Worm (Caenorhabditis elegans) whole organism, L1 larva: Measurements from ENCODE around the gene F43H9.4.

Experiments
- C16A3.4 ChIP-seq: fragments of 150-350 bp; optimal IDR thresholded peaks from 2 replicates; lab custom pipeline; 2014; ENCODE audit warnings: missing biosample characterization, missing genetic modification characterization
- C34B4.2 ChIP-seq: sonication (generic microtip); optimal IDR thresholded peaks from 2 replicates; lab custom pipeline; 2017; ENCODE audit warnings: mild to moderate bottlenecking, missing genetic modification characterization, missing compliant biosample characterization
- F16B12.6 ChIP-seq: fragments of 150-350 bp; optimal IDR thresholded peaks from 2 replicates; lab custom pipeline; 2014; ENCODE audit warnings: missing biosample characterization, missing genetic modification characterization
- aha-1 ChIP-seq: fragments of 150-350 bp; optimal IDR thresholded peaks from 2 replicates; lab custom pipeline; 2014; ENCODE audit warnings: missing biosample characterization, missing genetic modification characterization
- alr-1 ChIP-seq: fragments of 200-800 bp; sonication (Bioruptor generic); optimal IDR thresholded peaks from 2 replicates; lab custom pipeline; 2018; ENCODE audit warnings: borderline replicate concordance, mild to moderate bottlenecking, missing genetic modification characterization, missing compliant biosample characterization
- aly-2 ChIP-seq: fragments of 150-350 bp; optimal IDR thresholded peaks from 2 replicates; lab custom pipeline; 2014; ENCODE audit warnings: missing biosample characterization, missing genetic modification characterization
- ama-1 ChIP-seq: fragments of 150-350 bp; optimal IDR thresholded peaks from 2 replicates; lab custom pipeline; 2014
- ceh-63 ChIP-seq: fragments of 200-800 bp; sonication (Bioruptor generic); optimal IDR thresholded peaks from 2 replicates; lab custom pipeline; 2018; ENCODE audit warnings: mild to moderate bottlenecking, missing genetic modification characterization, missing compliant biosample characterization
- ceh-82 ChIP-seq, 3 experiments: fragments of 150-350 bp in 1 of 3; sonication (generic microtip) in 2 of 3; optimal IDR thresholded peaks; 2 replicates each; lab custom pipeline; 2014 to 2017; ENCODE audit warnings: missing biosample characterization in 3 of 3, missing genetic modification characterization in 3 of 3
- ces-1 ChIP-seq: fragments of 150-350 bp; optimal IDR thresholded peaks from 2 replicates; lab custom pipeline; 2014; ENCODE audit warnings: missing biosample characterization, missing genetic modification reagents, missing genetic modification characterization
- dpl-1 ChIP-seq, 3 experiments: fragments of 150-350 bp in 2 of 3; sonication (generic microtip) in 1 of 3; optimal IDR thresholded peaks; 2 replicates each; lab custom pipeline; 2014 to 2017; ENCODE audit warnings: missing biosample characterization in 3 of 3, missing genetic modification characterization in 3 of 3, missing genetic modification reagents in 3 of 3
- dsc-1 ChIP-seq: sonication (generic microtip); optimal IDR thresholded peaks from 2 replicates; lab custom pipeline; 2016; ENCODE audit warnings: mild to moderate bottlenecking, missing genetic modification characterization, missing compliant biosample characterization
- efl-1 ChIP-seq, 4 experiments: fragments of 150-350 bp; optimal IDR thresholded peaks in 3 of 4; peaks in 1 of 4; 1 replicate in 1 of 4; 2 replicates in 3 of 4; lab custom pipeline; 2014; ENCODE audit warnings: missing biosample characterization in 2 of 4, missing genetic modification characterization in 2 of 4, missing genetic modification reagents in 2 of 4
- efl-3 ChIP-seq: fragments of 200-800 bp; sonication (Bioruptor generic); optimal IDR thresholded peaks from 2 replicates; lab custom pipeline; 2018; ENCODE audit warnings: mild to moderate bottlenecking, missing genetic modification characterization, missing compliant biosample characterization
- egl-27 ChIP-seq, 2 experiments: fragments of 150-350 bp in 1 of 2; sonication (generic microtip); optimal IDR thresholded peaks; 3 replicates each; lab custom pipeline; 2017 to 2018; ENCODE audit warnings: missing biosample characterization in 2 of 2, missing genetic modification characterization in 2 of 2, missing genetic modification reagents in 2 of 2
- elt-3 ChIP-seq, 6 experiments: fragments of 150-350 bp in 1 of 6; sonication (generic microtip); optimal IDR thresholded peaks; 2 replicates each; lab custom pipeline; 2017 to 2018; ENCODE audit warnings: missing biosample characterization in 6 of 6, missing genetic modification characterization in 6 of 6, inconsistent platforms in 1 of 6
- fkh-10 ChIP-seq: sonication (generic microtip); optimal IDR thresholded peaks from 2 replicates; lab custom pipeline; 2017; ENCODE audit warnings: missing biosample characterization, missing genetic modification reagents, missing genetic modification characterization
- fkh-8 ChIP-seq: sonication (generic microtip); optimal IDR thresholded peaks from 2 replicates; lab custom pipeline; 2016; ENCODE audit warnings: mild to moderate bottlenecking, missing genetic modification characterization, missing compliant biosample characterization
- hlh-17 ChIP-seq: fragments of 200-800 bp; sonication (Bioruptor generic); optimal IDR thresholded peaks from 2 replicates; lab custom pipeline; 2018; ENCODE audit warnings: missing genetic modification characterization, mild to moderate bottlenecking, missing compliant biosample characterization, moderate library complexity, borderline replicate concordance
- hlh-4 ChIP-seq: sonication (generic microtip); optimal IDR thresholded peaks from 2 replicates; lab custom pipeline; 2016; ENCODE audit warnings: mild to moderate bottlenecking, missing genetic modification characterization, missing compliant biosample characterization
- hpl-2 ChIP-seq: fragments of 150-350 bp; optimal IDR thresholded peaks from 2 replicates; lab custom pipeline; 2014; ENCODE audit warnings: missing biosample characterization, missing genetic modification reagents, missing genetic modification characterization
- isw-1 ChIP-seq: fragments of 200-800 bp; sonication (Bioruptor generic); IDR thresholded peaks from 2 replicates; pipeline ENCODE4 v1.3.6; 2022; ENCODE audit warnings: missing genetic modification characterization, missing compliant biosample characterization
- lin-13 ChIP-seq: fragments of 150-350 bp; optimal IDR thresholded peaks from 2 replicates; lab custom pipeline; 2014; ENCODE audit warnings: missing biosample characterization, missing genetic modification reagents, missing genetic modification characterization
- lin-15B ChIP-seq: fragments of 150-350 bp; sonication (generic microtip); optimal IDR thresholded peaks from 3 replicates; lab custom pipeline; 2014; ENCODE audit warnings: missing biosample characterization, missing genetic modification characterization
- lin-35 ChIP-seq, 2 experiments: fragments of 150-350 bp; optimal IDR thresholded peaks; 2 replicates each; lab custom pipeline; 2014; ENCODE audit warnings: missing biosample characterization in 2 of 2, missing genetic modification characterization in 2 of 2, missing genetic modification reagents in 2 of 2
- lin-39 ChIP-seq: fragments of 150-350 bp; optimal IDR thresholded peaks from 2 replicates; lab custom pipeline; 2014; ENCODE audit warnings: missing biosample characterization, missing genetic modification reagents, missing genetic modification characterization
- lir-3 ChIP-seq: sonication (generic microtip); optimal IDR thresholded peaks from 2 replicates; lab custom pipeline; 2016; ENCODE audit warnings: mild to moderate bottlenecking, missing genetic modification characterization, moderate library complexity, missing compliant biosample characterization; ENCODE audit not compliant: poor library complexity
- lsy-2 ChIP-seq, 2 experiments: fragments of 150-350 bp; optimal IDR thresholded peaks; 2 replicates each; lab custom pipeline; 2014; ENCODE audit warnings: missing biosample characterization in 2 of 2, missing genetic modification characterization in 2 of 2
- mdl-1 ChIP-seq, 2 experiments: fragments of 150-350 bp; optimal IDR thresholded peaks; 2 replicates each; lab custom pipeline; 2014 to 2017; ENCODE audit warnings: missing biosample characterization in 2 of 2, missing genetic modification characterization in 2 of 2, inconsistent platforms in 1 of 2
- mep-1 ChIP-seq: fragments of 150-350 bp; optimal IDR thresholded peaks from 2 replicates; lab custom pipeline; 2014; ENCODE audit warnings: missing biosample characterization, missing genetic modification characterization
- nhr-12 ChIP-seq: sonication (generic microtip); optimal IDR thresholded peaks from 2 replicates; lab custom pipeline; 2017; ENCODE audit warnings: missing biosample characterization, missing genetic modification characterization
- nhr-20 ChIP-seq: sonication (generic microtip); optimal IDR thresholded peaks from 2 replicates; lab custom pipeline; 2016; ENCODE audit warnings: mild to moderate bottlenecking, missing genetic modification characterization, missing compliant biosample characterization
- nhr-237 ChIP-seq: fragments of 150-350 bp; optimal IDR thresholded peaks from 2 replicates; lab custom pipeline; 2014; ENCODE audit warnings: missing biosample characterization, missing genetic modification characterization
- nhr-28 ChIP-seq: fragments of 150-350 bp; optimal IDR thresholded peaks from 2 replicates; lab custom pipeline; 2014; ENCODE audit warnings: missing biosample characterization, missing genetic modification characterization
- nhr-47 ChIP-seq: sonication (generic microtip); optimal IDR thresholded peaks from 2 replicates; lab custom pipeline; 2016; ENCODE audit warnings: mild to moderate bottlenecking, missing genetic modification characterization, moderate library complexity, missing compliant biosample characterization
- nhr-77 ChIP-seq: fragments of 150-350 bp; optimal IDR thresholded peaks from 2 replicates; lab custom pipeline; 2014; ENCODE audit warnings: missing biosample characterization, missing genetic modification characterization
- nhr-84 ChIP-seq: sonication (generic microtip); optimal IDR thresholded peaks from 2 replicates; lab custom pipeline; 2017; ENCODE audit warnings: missing biosample characterization, missing genetic modification characterization
- nhr-90 ChIP-seq: sonication (generic microtip); optimal IDR thresholded peaks from 2 replicates; lab custom pipeline; 2016; ENCODE audit warnings: mild to moderate bottlenecking, missing genetic modification characterization, missing compliant biosample characterization; ENCODE audit not compliant: poor library complexity
- pqm-1 ChIP-seq: sonication (generic microtip); optimal IDR thresholded peaks from 3 replicates; lab custom pipeline; 2017; ENCODE audit warnings: missing biosample characterization, missing genetic modification characterization
- snpc-4 ChIP-seq: fragments of 150-350 bp; optimal IDR thresholded peaks from 2 replicates; lab custom pipeline; 2014; ENCODE audit warnings: missing biosample characterization, missing genetic modification characterization
- snu-23 ChIP-seq: sonication (generic microtip); optimal IDR thresholded peaks from 2 replicates; lab custom pipeline; 2016; ENCODE audit warnings: missing genetic modification characterization, missing compliant biosample characterization
- sox-4 ChIP-seq: sonication (generic microtip); optimal IDR thresholded peaks from 2 replicates; lab custom pipeline; 2016; ENCODE audit warnings: missing genetic modification characterization, missing compliant biosample characterization
- tbx-2 ChIP-seq: sonication (generic microtip); optimal IDR thresholded peaks from 2 replicates; lab custom pipeline; 2016; ENCODE audit warnings: missing genetic modification characterization, missing compliant biosample characterization
- unc-130 ChIP-seq: fragments of 150-350 bp; optimal IDR thresholded peaks from 2 replicates; lab custom pipeline; 2017; ENCODE audit warnings: missing biosample characterization, missing genetic modification characterization, inconsistent platforms
- unc-30 ChIP-seq: sonication (generic microtip); optimal IDR thresholded peaks from 2 replicates; lab custom pipeline; 2017; ENCODE audit warnings: missing biosample characterization, missing genetic modification characterization
- unc-86 ChIP-seq: sonication (generic microtip); optimal IDR thresholded peaks from 2 replicates; lab custom pipeline; 2016; ENCODE audit warnings: missing genetic modification characterization, missing compliant biosample characterization
- unc-98 ChIP-seq: fragments of 200-800 bp; sonication (Bioruptor generic); IDR thresholded peaks from 2 replicates; pipeline ENCODE4 v1.3.6; 2022; ENCODE audit warnings: missing genetic modification characterization, missing compliant biosample characterization
- xbp-1 ChIP-seq: sonication (generic microtip); optimal IDR thresholded peaks from 2 replicates; lab custom pipeline; 2016; ENCODE audit warnings: missing genetic modification characterization, missing compliant biosample characterization
- zag-1 ChIP-seq: fragments of 150-350 bp; optimal IDR thresholded peaks from 2 replicates; lab custom pipeline; 2014; ENCODE audit warnings: missing biosample characterization, missing genetic modification characterization
- zip-4 ChIP-seq: fragments of 200-800 bp; sonication (Bioruptor generic); optimal IDR thresholded peaks from 2 replicates; lab custom pipeline; 2018; ENCODE audit warnings: mild to moderate bottlenecking, missing genetic modification characterization, moderate library complexity, missing compliant biosample characterization
- ztf-11 ChIP-seq, 2 experiments: sonication (generic microtip); optimal IDR thresholded peaks; 2 replicates each; lab custom pipeline; 2016 to 2017; ENCODE audit warnings: missing genetic modification characterization in 2 of 2, missing biosample characterization in 1 of 2, missing compliant biosample characterization in 1 of 2
- ztf-4 ChIP-seq: fragments of 150-350 bp; optimal IDR thresholded peaks from 2 replicates; lab custom pipeline; 2014; ENCODE audit warnings: missing biosample characterization, missing genetic modification characterization

F43H9.4 gene

ce11 chrV:8040247-8041084 is 14.0 kb downstream of the F43H9.4 start (continued):
- TF ChIP-seq mep-1 (tag; lab: Kevin White, UChicago) (peak; percentile 32), egl-27 (tag; optimal IDR thresholded peaks at IDR 0.05; lab: Kevin White, UChicago) (no peak), F16B12.6 (tag; lab: Kevin White, UChicago) (no peak), lin-39 (no peak), efl-1 (optimal IDR thresholded peaks at IDR 0.05; lab: Kevin White, UChicago) (no peak), efl-1 (GFP tag; optimal IDR thresholded peaks at IDR 0.05 in 1 of 2; lab: Kevin White, UChicago) (no peak), ces-1 (GFP tag; lab: Kevin White, UChicago) (no peak), dsc-1 (tag; lab: Kevin White, UChicago) (no peak), lir-3 (no peak), nhr-20 (tag; lab: Kevin White, UChicago) (peak; percentile 66), efl-3 (GFP tag; lab: Kevin White, UChicago) (no peak), mdl-1 (tag; optimal IDR thresholded peaks at IDR 0.05; lab: Kevin White, UChicago) (no peak), ama-1 (peak; percentile 78), unc-30 (tag; lab: Kevin White, UChicago) (no peak), elt-3 (tag; optimal IDR thresholded peaks at IDR 0.05; lab: Kevin White, UChicago) (peak; percentile 22 to 94 (median 76)), hlh-4 (tag; lab: Kevin White, UChicago) (no peak), aha-1 (tag; lab: Kevin White, UChicago) (no peak), fkh-8 (tag; lab: Kevin White, UChicago) (no peak), nhr-237 (tag; lab: Kevin White, UChicago) (no peak), unc-86 (tag; lab: Kevin White, UChicago) (no peak), tbx-2 (tag; lab: Kevin White, UChicago) (peak; percentile 30), isw-1 (GFP tag; lab: Robert Waterston, UW) (no peak), ztf-4 (tag; lab: Kevin White, UChicago) (no peak), snpc-4 (tag; lab: Kevin White, UChicago) (no peak), dpl-1 (GFP tag; optimal IDR thresholded peaks at IDR 0.05; lab: Kevin White, UChicago) (no peak), pqm-1 (tag; lab: Kevin White, UChicago) (no peak), ztf-11 (tag; optimal IDR thresholded peaks at IDR 0.05; lab: Kevin White, UChicago) (no peak), lin-15B (tag; lab: Kevin White, UChicago) (no peak), ceh-82 (tag; optimal IDR thresholded peaks at IDR 0.05; lab: Kevin White, UChicago) (no peak), aly-2 (tag; lab: Kevin White, UChicago) (no peak), sox-4 (tag; lab: Kevin White, UChicago) (no peak), unc-98 (no peak), unc-130 (peak; percentile 3), nhr-47 (no peak), fkh-10 (GFP tag; lab: Kevin White, UChicago) (no peak), nhr-90 (tag; lab: Kevin White, UChicago) (no peak), lin-13 (GFP tag; lab: Kevin White, UChicago) (no peak), snu-23 (GFP tag; lab: Kevin White, UChicago) (peak; percentile 46), hpl-2 (GFP tag; lab: Kevin White, UChicago) (no peak), zip-4 (no peak), xbp-1 (tag; lab: Kevin White, UChicago) (no peak), ceh-63 (no peak), nhr-77 (tag; lab: Kevin White, UChicago) (no peak), lin-35 (GFP tag; optimal IDR thresholded peaks at IDR 0.05; lab: Kevin White, UChicago) (peak in 1 of 2 experiments; percentile 10), nhr-12 (tag; lab: Kevin White, UChicago) (no peak), lsy-2 (tag; optimal IDR thresholded peaks at IDR 0.05; lab: Kevin White, UChicago) (no peak), alr-1 (tag; lab: Kevin White, UChicago) (no peak), nhr-84 (tag; lab: Kevin White, UChicago) (no peak), zag-1 (tag; lab: Kevin White, UChicago) (no peak), hlh-17 (no peak), C16A3.4 (tag; lab: Kevin White, UChicago) (peak; percentile 4), nhr-28 (tag; lab: Kevin White, UChicago) (no peak), C34B4.2 (no peak)
